Worm (Caenorhabditis elegans): ENCODE data around the gene ire-1.

The ire-1 gene

DNA sequence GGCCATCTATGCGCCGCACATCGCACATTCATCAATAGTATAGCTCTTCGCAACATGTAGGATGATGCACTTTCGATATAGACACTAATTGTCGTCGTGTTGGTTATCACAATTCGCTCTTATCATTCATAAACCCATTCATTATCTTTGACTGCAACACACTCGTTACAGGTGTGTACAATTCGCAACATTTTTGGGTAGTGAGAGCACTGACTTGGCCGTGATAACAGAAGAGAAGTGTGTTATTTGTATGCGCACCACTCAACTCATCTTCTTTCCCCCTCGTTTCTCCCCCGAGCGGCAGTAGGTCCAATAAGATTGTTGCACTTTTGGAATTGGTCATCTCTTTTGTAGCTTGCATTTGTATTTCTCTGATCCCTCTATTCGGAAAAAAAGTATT, 2.6 kb upstream of the ire-1 start (continued):
- peak; percentile 54 for TF ChIP-seq mes-2 (tag; optimal IDR thresholded peaks at IDR 0.05; ENCODE audit: poor library complexity, severe bottlenecking)
- TF ChIP-seq Y48G9A.11 (GFP tag; IDR thresholded peaks at IDR 0.05), result no peak
- TF ChIP-seq hmg-1.1 (GFP tag; IDR thresholded peaks at IDR 0.05), result no peak
- no peak for TF ChIP-seq F37D6.2 (tag; optimal IDR thresholded peaks at IDR 0.05)
- no peak for TF ChIP-seq ces-1 (GFP tag; optimal IDR thresholded peaks at IDR 0.05)
- peak; percentile 50 for TF ChIP-seq dve-1 (tag; optimal IDR thresholded peaks at IDR 0.05; ENCODE audit: insufficient read depth)
- TF ChIP-seq duxl-1 (tag; optimal IDR thresholded peaks at IDR 0.05; ENCODE audit: poor library complexity), result peak; percentile 22
- TF ChIP-seq php-3 (GFP tag; IDR thresholded peaks at IDR 0.05), result peak; percentile 23; the same call in 1 of the 2 replicates
- TF ChIP-seq zip-11 (GFP tag; IDR thresholded peaks at IDR 0.05), result no peak
- TF ChIP-seq set-16 (GFP tag; IDR thresholded peaks at IDR 0.05), result no peak
- no peak for TF ChIP-seq gei-8 (GFP tag; optimal IDR thresholded peaks at IDR 0.05)
- TF ChIP-seq mdt-29 (GFP tag; IDR thresholded peaks at IDR 0.05), result no peak
- no peak for TF ChIP-seq dmd-9 (GFP tag; IDR thresholded peaks at IDR 0.05)

DNA sequence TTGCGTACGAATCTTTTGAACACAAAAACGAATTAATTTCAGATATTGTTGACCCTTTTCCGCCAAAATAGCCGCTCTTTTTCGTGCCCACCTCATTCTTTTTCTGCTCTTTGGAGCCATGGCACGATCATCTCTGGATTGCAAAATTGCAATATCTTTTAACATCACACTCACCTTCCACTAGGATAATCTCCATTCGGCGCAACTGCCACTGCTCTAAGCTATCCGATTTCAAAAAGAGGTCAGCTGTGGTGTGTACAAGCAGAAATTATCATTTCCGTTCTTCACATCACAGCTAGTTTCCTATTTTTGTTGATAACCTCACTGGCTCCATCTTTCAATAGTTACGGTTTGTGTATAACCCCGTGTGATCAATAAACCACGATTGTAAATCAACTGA, 1.9 kb upstream of the ire-1 start:
- TF ChIP-seq daf-16 (GFP tag; optimal IDR thresholded peaks at IDR 0.05) (no peak), daf-16 (tag; optimal IDR thresholded peaks at IDR 0.05) (peak; percentile 5), aha-1 (tag) (peak; percentile 82), ztf-7 (tag; optimal IDR thresholded peaks at IDR 0.05) (no peak)

DNA sequence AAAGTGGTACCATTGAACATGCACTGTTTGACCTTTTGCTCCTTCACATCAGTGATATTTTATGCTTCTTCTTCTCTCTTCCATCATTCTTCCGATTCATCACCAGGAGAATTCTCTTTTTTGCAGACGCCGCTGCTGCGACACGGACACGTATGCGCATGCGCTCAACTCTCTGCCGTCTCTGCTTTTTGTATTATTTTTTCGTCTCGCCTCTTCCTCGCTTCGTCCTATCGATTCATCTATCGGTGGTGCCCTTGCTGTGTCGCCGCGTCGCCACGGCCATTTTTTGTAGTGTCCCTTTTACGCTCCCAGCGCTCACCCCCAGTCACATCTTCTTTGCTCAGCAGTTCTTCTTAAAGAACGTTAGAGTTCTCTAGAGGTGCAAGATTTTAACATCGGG, 1.4 kb upstream of the ire-1 start:
- TF ChIP-seq lir-3 (tag; optimal IDR thresholded peaks at IDR 0.05) (no peak), ceh-20 (GFP tag; IDR thresholded peaks at IDR 0.05) (0 out of 2 replicates have a peak, but pooled peaks have one; percentile 29), Y75B8A.6 (GFP tag; IDR thresholded peaks at IDR 0.05) (no peak), mep-1 (tag; optimal IDR thresholded peaks at IDR 0.05) (peak; percentile 64), rbr-2 (tag; optimal IDR thresholded peaks at IDR 0.05) (peak; percentile 60), dpl-1 (GFP tag; optimal IDR thresholded peaks at IDR 0.05) (peak; percentile 4), aly-2 (tag; optimal IDR thresholded peaks at IDR 0.05) (no peak), dmd-6 (GFP tag; IDR thresholded peaks at IDR 0.05) (peak; percentile 59; the same call in 1 of the 2 replicates), ZK337.2 (GFP tag; IDR thresholded peaks at IDR 0.05) (no peak), set-16 (GFP tag; IDR thresholded peaks at IDR 0.05) (no peak), duxl-1 (tag; optimal IDR thresholded peaks at IDR 0.05; ENCODE audit: poor library complexity) (no peak), nhr-48 (tag; optimal IDR thresholded peaks at IDR 0.05) (no peak), ctbp-1 (GFP tag; IDR thresholded peaks at IDR 0.05) (peak; percentile 70), ceh-62 (tag; optimal IDR thresholded peaks at IDR 0.05) (no peak), nhr-111 (GFP tag; optimal IDR thresholded peaks at IDR 0.05) (no peak), arid-1 (GFP tag; conservative IDR thresholded peaks at IDR 0.05) (0 out of 2 replicates have a peak, but pooled peaks have one; percentile 22), lin-38 (GFP tag; IDR thresholded peaks at IDR 0.05) (peak; percentile 54), hlh-11 (tag; optimal IDR thresholded peaks at IDR 0.05) (peak; percentile 69), mes-2 (tag; optimal IDR thresholded peaks at IDR 0.05; ENCODE audit: poor library complexity, severe bottlenecking) (peak; percentile 60), egl-43 (GFP tag; IDR thresholded peaks at IDR 0.05) (peak; percentile 60), ceh-44 (GFP tag; IDR thresholded peaks at IDR 0.05) (no peak), nhr-42 (GFP tag; IDR thresholded peaks at IDR 0.05) (no peak), hlh-30 (tag; optimal IDR thresholded peaks at IDR 0.05; ENCODE audit: insufficient read depth) (peak; percentile 59), skn-1 (tag; optimal IDR thresholded peaks at IDR 0.05) (no peak), saeg-2 (GFP tag; IDR thresholded peaks at IDR 0.05) (no peak), fkh-10 (GFP tag; optimal IDR thresholded peaks at IDR 0.05) (peak; percentile 20), D1046.2 (GFP tag; IDR thresholded peaks at IDR 0.05) (no peak), cey-2 (tag; optimal IDR thresholded peaks at IDR 0.05; ENCODE audit: borderline replicate concordance, insufficient read depth) (no peak), dve-1 (tag; optimal IDR thresholded peaks at IDR 0.05; ENCODE audit: insufficient read depth) (peak; percentile 47), snpc-1.2 (GFP tag; IDR thresholded peaks at IDR 0.05) (no peak), lsy-2 (tag; optimal IDR thresholded peaks at IDR 0.05) (peak; percentile 59 to 75), ama-1 (optimal IDR thresholded peaks at IDR 0.05) (no peak), nhr-6 (tag; optimal IDR thresholded peaks at IDR 0.05) (peak; percentile 9), mxl-3 (GFP tag; optimal IDR thresholded peaks at IDR 0.05) (peak; percentile 64), nhr-10 (tag; optimal IDR thresholded peaks at IDR 0.05) (no peak)
